Worm (Caenorhabditis elegans) whole organism, L4 larva: ENCODE data around the gene Y49E10.4.

Experiments used
- dve-1 ChIP-seq: sonication (generic microtip); optimal IDR thresholded peaks from 2 replicates; lab custom pipeline; 2017; ENCODE audit warnings: antibody characterized with exemption, mild to moderate bottlenecking, missing genetic modification characterization, missing compliant biosample characterization; ENCODE audit not compliant: insufficient read depth
- hlh-11 ChIP-seq: fragments of 200-800 bp; sonication (Bioruptor generic); optimal IDR thresholded peaks from 2 replicates; lab custom pipeline; 2018; ENCODE audit warnings: mild to moderate bottlenecking, missing genetic modification characterization, missing compliant biosample characterization
- lin-15B ChIP-seq: fragments of 150-350 bp; sonication (generic microtip); optimal IDR thresholded peaks from 3 replicates; lab custom pipeline; 2014; ENCODE audit warnings: missing biosample characterization, missing genetic modification characterization
- lir-3 ChIP-seq: sonication (generic microtip); optimal IDR thresholded peaks from 2 replicates; lab custom pipeline; 2016; ENCODE audit warnings: mild to moderate bottlenecking, missing genetic modification characterization, missing compliant biosample characterization
- madf-9 ChIP-seq: fragments of 200-800 bp; sonication (Bioruptor generic); conservative IDR thresholded peaks from 2 replicates; pipeline ENCODE4 v1.3.6; 2022; ENCODE audit warnings: missing genetic modification reagents, missing genetic modification characterization, missing compliant biosample characterization
- nhr-237 ChIP-seq: sonication (generic microtip); optimal IDR thresholded peaks from 2 replicates; lab custom pipeline; 2017; ENCODE audit warnings: missing biosample characterization, missing genetic modification characterization
- nhr-41 ChIP-seq: fragments of 200-800 bp; sonication (Bioruptor generic); IDR thresholded peaks from 2 replicates; pipeline ENCODE4 v1.3.6; 2022; ENCODE audit warnings: missing genetic modification reagents, missing genetic modification characterization, missing compliant biosample characterization
- nhr-76 ChIP-seq: fragments of 150-350 bp; optimal IDR thresholded peaks from 2 replicates; lab custom pipeline; 2014; ENCODE audit warnings: missing biosample characterization, missing genetic modification characterization
- saeg-2 ChIP-seq: fragments of 200-800 bp; sonication (Bioruptor generic); IDR thresholded peaks from 2 replicates; pipeline ENCODE4 v1.3.6; 2022; ENCODE audit warnings: missing genetic modification reagents, missing genetic modification characterization, missing compliant biosample characterization
- snpc-4 ChIP-seq: fragments of 150-350 bp; optimal IDR thresholded peaks from 2 replicates; lab custom pipeline; 2014; ENCODE audit warnings: missing biosample characterization, missing genetic modification characterization

DNA sequence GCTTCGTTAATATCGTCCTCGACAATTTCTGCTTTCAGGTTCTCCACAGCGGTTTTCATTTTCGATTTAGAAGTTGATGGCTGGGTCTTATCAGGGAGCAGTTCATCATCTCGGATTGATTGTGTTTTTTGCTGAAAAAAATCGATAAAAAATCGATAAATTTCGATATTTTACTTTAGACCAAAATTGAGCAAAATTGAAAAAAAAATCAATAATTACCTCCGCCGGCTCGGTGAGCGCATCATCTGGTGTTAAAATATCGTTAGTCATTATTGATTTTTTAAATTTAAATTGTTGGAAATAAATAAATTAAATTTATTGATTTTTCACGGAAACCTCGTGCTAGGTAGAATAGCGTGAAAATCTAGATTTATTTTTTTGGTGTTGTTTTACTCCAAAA, 11.5 kb upstream of the Y49E10.4 start, which contains the start of gene Y49E10.10:
- no peak for TF ChIP-seq nhr-237 (tag; lab: Kevin White, UChicago)
- TF ChIP-seq saeg-2 (GFP tag; lab: Robert Waterston, UW), result no peak
- TF ChIP-seq snpc-4 (tag; lab: Kevin White, UChicago), result no peak
- no peak for TF ChIP-seq madf-9 (GFP tag; lab: Robert Waterston, UW)
- TF ChIP-seq hlh-11 (tag; lab: Kevin White, UChicago), result no peak
- no peak for TF ChIP-seq dve-1 (tag; lab: Kevin White, UChicago)
- no peak for TF ChIP-seq lin-15B
- TF ChIP-seq lir-3, result no peak
- no peak for TF ChIP-seq nhr-76 (tag; lab: Kevin White, UChicago)
- TF ChIP-seq nhr-41 (GFP tag; lab: Robert Waterston, UW), result no peak
